Worm (Caenorhabditis elegans) whole organism, young adult: ENCODE measurements around the gene K08H10.6.

Experiments used
- B0019.2 ChIP-seq: fragments of 200-800 bp; sonication (Bioruptor generic); conservative IDR thresholded peaks from 2 replicates; pipeline ENCODE4 v1.3.6; 2022; ENCODE audit warnings: missing genetic modification reagents, missing genetic modification characterization, missing compliant biosample characterization
- B0261.1 ChIP-seq: sonication (generic microtip); optimal IDR thresholded peaks from 2 replicates; lab custom pipeline; 2016; ENCODE audit warnings: mild to moderate bottlenecking, missing genetic modification characterization, moderate library complexity, missing compliant biosample characterization
- B0336.3 ChIP-seq: fragments of 200-800 bp; sonication (Bioruptor generic); IDR thresholded peaks from 2 replicates; pipeline ENCODE4 v1.3.6; 2022; ENCODE audit warnings: missing genetic modification characterization, missing compliant biosample characterization
- C06A6.2 ChIP-seq: fragments of 200-800 bp; sonication (Bioruptor generic); conservative IDR thresholded peaks from 2 replicates; pipeline ENCODE4 v1.3.6; 2022; ENCODE audit warnings: missing genetic modification characterization, missing compliant biosample characterization
- C17E4.6 ChIP-seq: fragments of 200-800 bp; sonication (Bioruptor generic); IDR thresholded peaks from 2 replicates; pipeline ENCODE4 v1.3.6; 2022; ENCODE audit warnings: missing genetic modification reagents, missing genetic modification characterization, missing compliant biosample characterization
- D2030.7 ChIP-seq: fragments of 200-800 bp; sonication (Bioruptor generic); IDR thresholded peaks from 2 replicates; pipeline ENCODE4 v1.3.6; 2022; ENCODE audit warnings: missing genetic modification reagents, missing genetic modification characterization, missing compliant biosample characterization
- F33H1.4 ChIP-seq: fragments of 200-800 bp; sonication (Bioruptor generic); IDR thresholded peaks from 2 replicates; pipeline ENCODE4 v1.3.6; 2022; ENCODE audit warnings: missing genetic modification reagents, missing genetic modification characterization, missing compliant biosample characterization
- F52B5.7 ChIP-seq: sonication (generic microtip); optimal IDR thresholded peaks from 2 replicates; lab custom pipeline; 2016; ENCODE audit warnings: mild to moderate bottlenecking, missing genetic modification characterization, missing compliant biosample characterization
- F57A8.1 ChIP-seq: fragments of 200-800 bp; sonication (Bioruptor generic); optimal IDR thresholded peaks from 2 replicates; lab custom pipeline; 2018; ENCODE audit warnings: mild to moderate bottlenecking, missing genetic modification characterization, moderate library complexity, missing compliant biosample characterization
- Y56A3A.18 ChIP-seq: fragments of 200-800 bp; sonication (Bioruptor generic); IDR thresholded peaks from 2 replicates; pipeline ENCODE4 v1.3.6; 2022; ENCODE audit warnings: missing genetic modification reagents, missing genetic modification characterization, missing compliant biosample characterization
- Y95B8A.8 ChIP-seq: fragments of 200-800 bp; sonication (Bioruptor generic); IDR thresholded peaks from 2 replicates; pipeline ENCODE4 v1.3.6; 2022; ENCODE audit warnings: missing genetic modification reagents, missing genetic modification characterization, missing compliant biosample characterization
- ama-1 ChIP-seq, 3 experiments: fragments of 150-350 bp in 1 of 3; sonication (generic microtip) in 2 of 3; optimal IDR thresholded peaks; 2 replicates each; lab custom pipeline; 2014 to 2018; ENCODE audit warnings: missing biosample characterization in 2 of 3, missing genetic modification characterization in 2 of 3, missing genetic modification reagents in 2 of 3
- aptf-2 ChIP-seq: fragments of 200-800 bp; sonication (Bioruptor generic); conservative IDR thresholded peaks from 2 replicates; pipeline ENCODE4 v1.3.6; 2022; ENCODE audit warnings: missing genetic modification reagents, missing genetic modification characterization, missing compliant biosample characterization
- aptf-3 ChIP-seq: fragments of 200-800 bp; sonication (Bioruptor generic); IDR thresholded peaks from 2 replicates; pipeline ENCODE4 v1.3.6; 2022; ENCODE audit warnings: missing genetic modification characterization, missing compliant biosample characterization
- atf-7 ChIP-seq: sonication (generic microtip); optimal IDR thresholded peaks from 2 replicates; lab custom pipeline; 2017; ENCODE audit warnings: mild to moderate bottlenecking, missing genetic modification characterization, missing compliant biosample characterization
- attf-6 ChIP-seq: fragments of 200-800 bp; sonication (Bioruptor generic); IDR thresholded peaks from 2 replicates; pipeline ENCODE4 v1.3.6; 2022; ENCODE audit warnings: missing genetic modification reagents, missing genetic modification characterization, missing compliant biosample characterization
- ceh-91 ChIP-seq: fragments of 200-800 bp; sonication (Bioruptor generic); IDR thresholded peaks from 2 replicates; pipeline ENCODE4 v1.3.6; 2022; ENCODE audit warnings: missing genetic modification reagents, missing genetic modification characterization, missing compliant biosample characterization
- die-1 ChIP-seq: sonication (generic microtip); optimal IDR thresholded peaks from 2 replicates; lab custom pipeline; 2016; ENCODE audit warnings: missing genotype, mild to moderate bottlenecking, missing genetic modification characterization, missing compliant biosample characterization
- let-607 ChIP-seq, 2 experiments: fragments of 200-800 bp in 1 of 2; sonication (Bioruptor generic) in 1 of 2; sonication (generic microtip) in 1 of 2; optimal IDR thresholded peaks; 2 replicates each; lab custom pipeline; 2016 to 2018; ENCODE audit warnings: mild to moderate bottlenecking in 2 of 2, missing compliant biosample characterization in 2 of 2, missing genetic modification characterization in 2 of 2, moderate library complexity in 2 of 2, missing genotype in 1 of 2
- madf-3 ChIP-seq: fragments of 200-800 bp; sonication (Bioruptor generic); IDR thresholded peaks from 2 replicates; pipeline ENCODE4 v1.3.6; 2022; ENCODE audit warnings: missing genetic modification reagents, missing genetic modification characterization, missing compliant biosample characterization
- nfya-1 ChIP-seq: sonication (generic microtip); optimal IDR thresholded peaks from 2 replicates; lab custom pipeline; 2017; ENCODE audit warnings: antibody characterized with exemption, missing compliant biosample characterization, missing genetic modification characterization, borderline replicate concordance; ENCODE audit not compliant: insufficient read depth
- nfya-2 ChIP-seq: fragments of 200-800 bp; sonication (Bioruptor generic); IDR thresholded peaks from 2 replicates; pipeline ENCODE4 v1.3.6; 2022; ENCODE audit warnings: missing genetic modification reagents, missing genetic modification characterization, missing compliant biosample characterization
- nhr-120 ChIP-seq: fragments of 200-800 bp; sonication (Bioruptor generic); IDR thresholded peaks from 2 replicates; pipeline ENCODE4 v1.3.6; 2022; ENCODE audit warnings: missing genetic modification characterization, missing compliant biosample characterization
- nhr-179 ChIP-seq: sonication (generic microtip); optimal IDR thresholded peaks from 2 replicates; lab custom pipeline; 2016; ENCODE audit warnings: mild to moderate bottlenecking, missing genetic modification characterization, missing compliant biosample characterization
- nhr-27 ChIP-seq: fragments of 200-800 bp; sonication (Bioruptor generic); optimal IDR thresholded peaks from 2 replicates; lab custom pipeline; 2018; ENCODE audit warnings: mild to moderate bottlenecking, missing genetic modification characterization, moderate library complexity, missing compliant biosample characterization
- nhr-90 ChIP-seq: sonication (generic microtip); optimal IDR thresholded peaks from 2 replicates; lab custom pipeline; 2016; ENCODE audit warnings: missing genotype, mild to moderate bottlenecking, missing genetic modification characterization, missing compliant biosample characterization
- repo-1 ChIP-seq: sonication (generic microtip); optimal IDR thresholded peaks from 2 replicates; lab custom pipeline; 2017; ENCODE audit warnings: mild to moderate bottlenecking, missing genetic modification characterization, missing compliant biosample characterization
- rpc-1 ChIP-seq, 2 experiments: fragments of 150-350 bp in 1 of 2; sonication (generic microtip) in 1 of 2; optimal IDR thresholded peaks; 2 replicates each; lab custom pipeline; 2014 to 2018; ENCODE audit warnings: missing biosample characterization in 1 of 2, missing genetic modification characterization in 1 of 2, missing genetic modification reagents in 1 of 2, missing genotype in 1 of 2
- snpc-4 ChIP-seq, 5 experiments: fragments of 150-350 bp in 1 of 5; sonication (generic microtip) in 4 of 5; optimal IDR thresholded peaks; 2 replicates each; lab custom pipeline; 2014 to 2018; ENCODE audit warnings: missing genetic modification characterization in 5 of 5, missing biosample characterization in 3 of 5, antibody characterized with exemption in 2 of 5, mild to moderate bottlenecking in 2 of 5, missing compliant biosample characterization in 2 of 5, missing genotype in 2 of 5, moderate library complexity in 2 of 5, missing genetic modification reagents in 1 of 5
- tbp1 ChIP-seq: fragments of 200-800 bp; sonication (Bioruptor generic); optimal IDR thresholded peaks from 2 replicates; lab custom pipeline; 2018; ENCODE audit warnings: mild to moderate bottlenecking, missing genetic modification characterization, missing compliant biosample characterization
- tbx-9 ChIP-seq: sonication (generic microtip); optimal IDR thresholded peaks from 2 replicates; lab custom pipeline; 2016; ENCODE audit warnings: borderline replicate concordance, missing genetic modification characterization, inconsistent platforms, missing compliant biosample characterization
- xnd-1 ChIP-seq: sonication (generic microtip); optimal IDR thresholded peaks from 2 replicates; lab custom pipeline; 2016; ENCODE audit warnings: missing genotype, missing genetic modification reagents, missing genetic modification characterization, missing compliant biosample characterization
- zfh-2 ChIP-seq: fragments of 200-800 bp; sonication (Bioruptor generic); conservative IDR thresholded peaks from 2 replicates; pipeline ENCODE4 v1.3.6; 2022; ENCODE audit warnings: missing genetic modification reagents, missing genetic modification characterization, missing compliant biosample characterization
- ztf-18 ChIP-seq: sonication (generic microtip); optimal IDR thresholded peaks from 2 replicates; lab custom pipeline; 2016; ENCODE audit warnings: missing genotype, mild to moderate bottlenecking, missing genetic modification characterization, missing compliant biosample characterization
- ztf-28 ChIP-seq: fragments of 200-800 bp; sonication (Bioruptor generic); IDR thresholded peaks from 2 replicates; pipeline ENCODE4 v1.3.6; 2022; ENCODE audit warnings: missing genetic modification reagents, missing genetic modification characterization, missing compliant biosample characterization

K08H10.6 gene

ce11 chrV:9970119-9970518, 25.6 kb downstream of the K08H10.6 start (continued):
- TF ChIP-seq nhr-90 (tag; lab: Kevin White, UChicago), result peak; percentile 97
- TF ChIP-seq B0261.1 (tag; lab: Kevin White, UChicago), result peak; percentile 96
- peak; percentile 61 for TF ChIP-seq C06A6.2 (GFP tag; lab: Robert Waterston, UW)
- TF ChIP-seq nfya-1 (tag; lab: Kevin White, UChicago), result no peak
- peak; percentile 99 for TF ChIP-seq rpc-1 (optimal IDR thresholded peaks at IDR 0.05; lab: Kevin White, UChicago)
- TF ChIP-seq rpc-1 (tag; optimal IDR thresholded peaks at IDR 0.05; lab: Kevin White, UChicago), result peak; percentile 99
- TF ChIP-seq F52B5.7 (tag; lab: Kevin White, UChicago), result peak; percentile 91
- peak; percentile 57 for TF ChIP-seq nhr-27 (tag; lab: Kevin White, UChicago)
- peak; percentile 70 for TF ChIP-seq tbx-9 (tag; lab: Kevin White, UChicago)
- peak; percentile 87 for TF ChIP-seq snpc-4 (GFP tag; optimal IDR thresholded peaks at IDR 0.05; lab: Kevin White, UChicago)
- TF ChIP-seq snpc-4 (tag; optimal IDR thresholded peaks at IDR 0.05; lab: Kevin White, UChicago), result peak in 3 of 4 experiments; percentile 72 to 78 (median 74)
- TF ChIP-seq Y56A3A.18 (GFP tag; lab: Robert Waterston, UW), result peak; percentile 93
- TF ChIP-seq ztf-28 (GFP tag; lab: Robert Waterston, UW), result peak; percentile 92
- TF ChIP-seq F33H1.4 (GFP tag; lab: Robert Waterston, UW), result 0 out of 2 replicates have a peak, but pooled peaks have one; percentile 33
- TF ChIP-seq ama-1 (optimal IDR thresholded peaks at IDR 0.05; lab: Kevin White, UChicago), result no peak
- peak; percentile 85 to 94 for TF ChIP-seq ama-1 (GFP tag; optimal IDR thresholded peaks at IDR 0.05; lab: Kevin White, UChicago)
- TF ChIP-seq C17E4.6 (GFP tag; lab: Robert Waterston, UW), result peak; percentile 72; the same call in 1 of the 2 replicates
- peak; percentile 96 for TF ChIP-seq nhr-120 (GFP tag; lab: Robert Waterston, UW)
- TF ChIP-seq B0336.3 (GFP tag; lab: Robert Waterston, UW), result peak; percentile 86
- TF ChIP-seq attf-6 (GFP tag; lab: Robert Waterston, UW), result peak; percentile 40; the same call in 1 of the 2 replicates
- TF ChIP-seq repo-1, result peak; percentile 94
- peak; percentile 62 to 73 for TF ChIP-seq let-607 (tag; optimal IDR thresholded peaks at IDR 0.05; lab: Kevin White, UChicago)
- peak; percentile 80 for TF ChIP-seq atf-7
- 0 out of 2 replicates have a peak, but pooled peaks have one; percentile 64 for TF ChIP-seq aptf-3
- TF ChIP-seq tbp1, result peak; percentile 99
- no peak for TF ChIP-seq B0019.2 (GFP tag; lab: Robert Waterston, UW)
- peak; percentile 69 for TF ChIP-seq nhr-179 (tag; lab: Kevin White, UChicago)
- TF ChIP-seq aptf-2 (GFP tag; lab: Robert Waterston, UW), result 0 out of 2 replicates have a peak, but pooled peaks have one; percentile 44
- no peak; the same call in 1 of the 2 replicates for TF ChIP-seq ceh-91 (GFP tag; lab: Robert Waterston, UW)
- peak; percentile 98 for TF ChIP-seq F57A8.1
- TF ChIP-seq D2030.7 (GFP tag; lab: Robert Waterston, UW), result peak; percentile 58
- peak; percentile 85 for TF ChIP-seq ztf-18
- TF ChIP-seq nfya-2 (GFP tag; lab: Robert Waterston, UW), result no peak
- TF ChIP-seq die-1 (tag; lab: Kevin White, UChicago), result peak; percentile 97
- 0 out of 2 replicates have a peak, but pooled peaks have one; percentile 80 for TF ChIP-seq Y95B8A.8 (GFP tag; lab: Robert Waterston, UW)

ce11 chrV:9965891-9966290, 29.8 kb downstream of the K08H10.6 start:
- TF ChIP-seq madf-3 (0 out of 2 replicates have a peak, but pooled peaks have one; percentile 19), zfh-2 (GFP tag; lab: Robert Waterston, UW) (peak; percentile 36; the same call in 1 of the 2 replicates), xnd-1 (tag; lab: Kevin White, UChicago) (no peak)
